Fruit fly (Drosophila melanogaster): Measurements from ENCODE around the gene bin.
"Not testable (repeated sequence)": the region's sequence is repeated elsewhere in the genome, so short reads cannot be mapped to it uniquely, and the experiment has no call there.

DNA sequence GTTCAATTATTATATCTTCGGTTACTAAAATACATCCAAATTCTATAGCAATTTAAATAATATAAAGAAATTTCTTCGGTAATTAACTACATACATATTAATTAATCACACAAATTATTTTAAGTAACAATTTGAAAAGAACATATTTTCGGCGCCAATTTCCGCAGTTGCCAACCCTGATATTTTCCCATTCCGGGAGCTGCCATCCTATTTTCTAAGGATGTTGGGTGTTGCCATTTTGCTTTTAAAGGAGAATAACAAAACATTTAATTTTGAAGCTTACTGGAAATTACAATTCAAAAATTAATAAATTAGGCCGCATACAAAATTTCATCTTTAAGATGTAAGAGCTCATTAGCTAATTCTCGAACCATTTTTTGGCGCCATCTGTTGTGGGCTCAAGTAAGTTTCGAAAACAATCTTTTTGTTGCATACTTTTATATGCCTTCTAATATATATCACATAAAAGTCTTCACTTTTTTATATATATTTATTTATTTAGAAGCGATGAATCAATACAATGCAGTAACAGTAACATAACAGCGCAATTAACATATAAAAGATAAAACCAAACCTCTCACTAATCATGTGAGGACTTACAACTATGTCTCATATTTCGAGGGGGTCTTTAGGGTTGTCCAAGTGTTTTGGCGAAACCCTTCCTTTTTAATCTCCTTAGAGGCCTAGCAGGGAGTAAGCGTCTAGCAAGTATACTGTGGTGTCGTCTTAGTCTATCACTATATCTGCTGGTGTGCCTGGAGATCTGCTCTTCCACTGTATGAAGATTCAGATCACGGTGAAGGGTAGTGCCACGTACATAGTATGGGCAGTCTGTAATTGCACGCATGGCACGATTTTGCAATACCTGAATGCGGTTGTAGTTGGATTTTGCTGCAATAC is 4.3 kb downstream of the bin start:
- TF ChIP-seq h (GFP tag; optimal IDR thresholded peaks at IDR 0.05); Hr83 (GFP tag; optimal IDR thresholded peaks at IDR 0.05; ENCODE audit: poor library complexity, severe bottlenecking); psq (GFP tag; optimal IDR thresholded peaks at IDR 0.05); lola (GFP tag; optimal IDR thresholded peaks at IDR 0.05); CG32264 (GFP tag; optimal IDR thresholded peaks at IDR 0.05); CrebA (GFP tag; optimal IDR thresholded peaks at IDR 0.05; ENCODE audit: borderline replicate concordance); usp (GFP tag; optimal IDR thresholded peaks at IDR 0.05): not testable (repeated sequence)
- TF ChIP-seq Myc (optimal IDR thresholded peaks at IDR 0.05): peak; percentile 70
